Worm (Caenorhabditis elegans) whole organism, L1 larva: ENCODE measurements around the gene C45G9.6.

Experiments
- C04F5.9 ChIP-seq: sonication (generic microtip); optimal IDR thresholded peaks from 2 replicates; lab custom pipeline; 2016; ENCODE audit warnings: missing genetic modification characterization, missing compliant biosample characterization
- Y116A8C.19 ChIP-seq: sonication (generic microtip); optimal IDR thresholded peaks from 2 replicates; lab custom pipeline; 2016; ENCODE audit warnings: missing compliant biosample characterization, missing genetic modification characterization, borderline replicate concordance
- aha-1 ChIP-seq: fragments of 150-350 bp; optimal IDR thresholded peaks from 2 replicates; lab custom pipeline; 2014; ENCODE audit warnings: missing biosample characterization, missing genetic modification characterization
- aly-2 ChIP-seq: fragments of 150-350 bp; optimal IDR thresholded peaks from 2 replicates; lab custom pipeline; 2014; ENCODE audit warnings: missing biosample characterization, missing genetic modification characterization
- ama-1 ChIP-seq: fragments of 150-350 bp; optimal IDR thresholded peaks from 2 replicates; lab custom pipeline; 2014
- blmp-1 ChIP-seq: fragments of 150-350 bp; optimal IDR thresholded peaks from 2 replicates; lab custom pipeline; 2014; ENCODE audit warnings: missing biosample characterization, missing genetic modification characterization
- ceh-8 ChIP-seq: fragments of 200-800 bp; sonication (Bioruptor generic); optimal IDR thresholded peaks from 2 replicates; lab custom pipeline; 2018; ENCODE audit warnings: mild to moderate bottlenecking, missing genetic modification characterization, moderate library complexity, missing compliant biosample characterization
- ceh-88 ChIP-seq: fragments of 200-800 bp; sonication (Bioruptor generic); IDR thresholded peaks from 2 replicates; pipeline ENCODE4 v1.3.6; 2022; ENCODE audit warnings: missing genetic modification characterization, missing compliant biosample characterization
- ceh-90 ChIP-seq: sonication (generic microtip); optimal IDR thresholded peaks from 2 replicates; lab custom pipeline; 2016; ENCODE audit warnings: missing genetic modification characterization, missing compliant biosample characterization
- ces-1 ChIP-seq: fragments of 150-350 bp; optimal IDR thresholded peaks from 2 replicates; lab custom pipeline; 2014; ENCODE audit warnings: missing biosample characterization, missing genetic modification reagents, missing genetic modification characterization
- dpl-1 ChIP-seq, 3 experiments: fragments of 150-350 bp in 2 of 3; sonication (generic microtip) in 1 of 3; optimal IDR thresholded peaks; 2 replicates each; lab custom pipeline; 2014 to 2017; ENCODE audit warnings: missing biosample characterization in 3 of 3, missing genetic modification characterization in 3 of 3, missing genetic modification reagents in 3 of 3
- efl-1 ChIP-seq, 4 experiments: fragments of 150-350 bp; optimal IDR thresholded peaks in 3 of 4; peaks in 1 of 4; 1 replicate in 1 of 4; 2 replicates in 3 of 4; lab custom pipeline; 2014; ENCODE audit warnings: missing biosample characterization in 2 of 4, missing genetic modification characterization in 2 of 4, missing genetic modification reagents in 2 of 4
- egl-27 ChIP-seq, 2 experiments: fragments of 150-350 bp in 1 of 2; sonication (generic microtip); optimal IDR thresholded peaks; 3 replicates each; lab custom pipeline; 2017 to 2018; ENCODE audit warnings: missing biosample characterization in 2 of 2, missing genetic modification characterization in 2 of 2, missing genetic modification reagents in 2 of 2
- elt-2 ChIP-seq: sonication (generic microtip); optimal IDR thresholded peaks from 2 replicates; lab custom pipeline; 2016; ENCODE audit warnings: missing genetic modification characterization, mild to moderate bottlenecking, inconsistent platforms, missing compliant biosample characterization, missing genetic modification reagents
- elt-3 ChIP-seq, 6 experiments: fragments of 150-350 bp in 1 of 6; sonication (generic microtip); optimal IDR thresholded peaks; 2 replicates each; lab custom pipeline; 2017 to 2018; ENCODE audit warnings: missing biosample characterization in 6 of 6, missing genetic modification characterization in 6 of 6, inconsistent platforms in 1 of 6
- ets-5 ChIP-seq: fragments of 200-800 bp; sonication (Bioruptor generic); IDR thresholded peaks from 2 replicates; pipeline ENCODE4 v1.3.6; 2022; ENCODE audit warnings: missing genetic modification characterization, missing compliant biosample characterization
- fkh-8 ChIP-seq: sonication (generic microtip); optimal IDR thresholded peaks from 2 replicates; lab custom pipeline; 2016; ENCODE audit warnings: mild to moderate bottlenecking, missing genetic modification characterization, missing compliant biosample characterization
- fos-1 ChIP-seq: fragments of 150-350 bp; optimal IDR thresholded peaks from 2 replicates; lab custom pipeline; 2014; ENCODE audit warnings: missing biosample characterization, missing genetic modification characterization
- hlh-17 ChIP-seq: fragments of 200-800 bp; sonication (Bioruptor generic); optimal IDR thresholded peaks from 2 replicates; lab custom pipeline; 2018; ENCODE audit warnings: missing genetic modification characterization, mild to moderate bottlenecking, missing compliant biosample characterization, moderate library complexity, borderline replicate concordance
- hlh-4 ChIP-seq: sonication (generic microtip); optimal IDR thresholded peaks from 2 replicates; lab custom pipeline; 2016; ENCODE audit warnings: mild to moderate bottlenecking, missing genetic modification characterization, missing compliant biosample characterization
- irx-1 ChIP-seq: sonication (generic microtip); optimal IDR thresholded peaks from 2 replicates; lab custom pipeline; 2016; ENCODE audit warnings: missing genetic modification characterization, missing compliant biosample characterization
- jun-1 ChIP-seq: fragments of 150-350 bp; optimal IDR thresholded peaks from 2 replicates; lab custom pipeline; 2014; ENCODE audit warnings: missing biosample characterization, missing genetic modification reagents, missing genetic modification characterization
- lin-14 ChIP-seq: fragments of 200-800 bp; sonication (Bioruptor generic); optimal IDR thresholded peaks from 2 replicates; lab custom pipeline; 2018; ENCODE audit warnings: mild to moderate bottlenecking, missing genetic modification characterization, moderate library complexity, missing compliant biosample characterization
- lin-15B ChIP-seq: fragments of 150-350 bp; sonication (generic microtip); optimal IDR thresholded peaks from 3 replicates; lab custom pipeline; 2014; ENCODE audit warnings: missing biosample characterization, missing genetic modification characterization
- lin-35 ChIP-seq, 2 experiments: fragments of 150-350 bp; optimal IDR thresholded peaks; 2 replicates each; lab custom pipeline; 2014; ENCODE audit warnings: missing biosample characterization in 2 of 2, missing genetic modification characterization in 2 of 2, missing genetic modification reagents in 2 of 2
- lin-39 ChIP-seq: fragments of 150-350 bp; optimal IDR thresholded peaks from 2 replicates; lab custom pipeline; 2014; ENCODE audit warnings: missing biosample characterization, missing genetic modification reagents, missing genetic modification characterization
- lsy-2 ChIP-seq, 2 experiments: fragments of 150-350 bp; optimal IDR thresholded peaks; 2 replicates each; lab custom pipeline; 2014; ENCODE audit warnings: missing biosample characterization in 2 of 2, missing genetic modification characterization in 2 of 2
- mab-9 ChIP-seq: fragments of 200-800 bp; sonication (Bioruptor generic); IDR thresholded peaks from 2 replicates; pipeline ENCODE4 v1.3.6; 2022; ENCODE audit warnings: missing genetic modification reagents, missing genetic modification characterization, missing compliant biosample characterization
- mdl-1 ChIP-seq, 2 experiments: fragments of 150-350 bp; optimal IDR thresholded peaks; 2 replicates each; lab custom pipeline; 2014 to 2017; ENCODE audit warnings: missing biosample characterization in 2 of 2, missing genetic modification characterization in 2 of 2, inconsistent platforms in 1 of 2
- mef-2 ChIP-seq: fragments of 150-350 bp; optimal IDR thresholded peaks from 2 replicates; lab custom pipeline; 2014; ENCODE audit warnings: missing biosample characterization, missing genetic modification characterization
- nhr-11 ChIP-seq: fragments of 150-350 bp; optimal IDR thresholded peaks from 2 replicates; lab custom pipeline; 2014; ENCODE audit warnings: missing biosample characterization, missing genetic modification characterization
- nhr-12 ChIP-seq: sonication (generic microtip); optimal IDR thresholded peaks from 2 replicates; lab custom pipeline; 2017; ENCODE audit warnings: missing biosample characterization, missing genetic modification characterization
- nhr-19 ChIP-seq: fragments of 200-800 bp; sonication (Bioruptor generic); conservative IDR thresholded peaks from 2 replicates; pipeline ENCODE4 v1.3.6; 2022; ENCODE audit warnings: missing genetic modification characterization, missing compliant biosample characterization
- nhr-237 ChIP-seq: fragments of 150-350 bp; optimal IDR thresholded peaks from 2 replicates; lab custom pipeline; 2014; ENCODE audit warnings: missing biosample characterization, missing genetic modification characterization
- nhr-28 ChIP-seq: fragments of 150-350 bp; optimal IDR thresholded peaks from 2 replicates; lab custom pipeline; 2014; ENCODE audit warnings: missing biosample characterization, missing genetic modification characterization
- nhr-71 ChIP-seq: sonication (generic microtip); optimal IDR thresholded peaks from 2 replicates; lab custom pipeline; 2016; ENCODE audit warnings: mild to moderate bottlenecking, missing genetic modification characterization, moderate library complexity, missing compliant biosample characterization
- nhr-76 ChIP-seq: sonication (generic microtip); optimal IDR thresholded peaks from 2 replicates; lab custom pipeline; 2017; ENCODE audit warnings: missing biosample characterization, missing genetic modification characterization
- nhr-84 ChIP-seq: sonication (generic microtip); optimal IDR thresholded peaks from 2 replicates; lab custom pipeline; 2017; ENCODE audit warnings: missing biosample characterization, missing genetic modification characterization
- nhr-85 ChIP-seq: sonication (generic microtip); peaks from one replicate; lab custom pipeline; 2016; ENCODE audit warnings: missing genetic modification characterization, inconsistent platforms, missing compliant biosample characterization
- pag-3 ChIP-seq: sonication (generic microtip); optimal IDR thresholded peaks from 2 replicates; lab custom pipeline; 2017; ENCODE audit warnings: missing genetic modification characterization, mild to moderate bottlenecking, missing compliant biosample characterization, antibody characterized with exemption, borderline replicate concordance; ENCODE audit not compliant: insufficient read depth
- rnt-1 ChIP-seq: sonication (generic microtip); optimal IDR thresholded peaks from 2 replicates; lab custom pipeline; 2016; ENCODE audit warnings: mild to moderate bottlenecking, missing genetic modification characterization, moderate library complexity, missing compliant biosample characterization
- snu-23 ChIP-seq: sonication (generic microtip); optimal IDR thresholded peaks from 2 replicates; lab custom pipeline; 2016; ENCODE audit warnings: missing genetic modification characterization, missing compliant biosample characterization
- sptf-1 ChIP-seq: fragments of 150-350 bp; optimal IDR thresholded peaks from 2 replicates; lab custom pipeline; 2014; ENCODE audit warnings: missing biosample characterization, missing genetic modification characterization
- swsn-7 ChIP-seq: sonication (generic microtip); optimal IDR thresholded peaks from 2 replicates; lab custom pipeline; 2016; ENCODE audit warnings: missing genetic modification characterization, missing compliant biosample characterization
- tlp-1 ChIP-seq: fragments of 150-350 bp; optimal IDR thresholded peaks from 2 replicates; lab custom pipeline; 2014; ENCODE audit warnings: missing biosample characterization, missing genetic modification characterization
- unc-130 ChIP-seq: fragments of 150-350 bp; optimal IDR thresholded peaks from 2 replicates; lab custom pipeline; 2017; ENCODE audit warnings: missing biosample characterization, missing genetic modification characterization, inconsistent platforms
- unc-62 ChIP-seq: fragments of 150-350 bp; optimal IDR thresholded peaks from 2 replicates; lab custom pipeline; 2014; ENCODE audit warnings: missing biosample characterization, missing genetic modification reagents, missing genetic modification characterization
- unc-86 ChIP-seq: sonication (generic microtip); optimal IDR thresholded peaks from 2 replicates; lab custom pipeline; 2016; ENCODE audit warnings: missing genetic modification characterization, missing compliant biosample characterization
- vab-15 ChIP-seq: sonication (generic microtip); optimal IDR thresholded peaks from 2 replicates; lab custom pipeline; 2017; ENCODE audit warnings: missing genotype, mild to moderate bottlenecking, missing genetic modification characterization, missing compliant biosample characterization
- zag-1 ChIP-seq: fragments of 150-350 bp; optimal IDR thresholded peaks from 2 replicates; lab custom pipeline; 2014; ENCODE audit warnings: missing biosample characterization, missing genetic modification characterization
- ztf-11 ChIP-seq, 2 experiments: sonication (generic microtip); optimal IDR thresholded peaks; 2 replicates each; lab custom pipeline; 2016 to 2017; ENCODE audit warnings: missing genetic modification characterization in 2 of 2, missing biosample characterization in 1 of 2, missing compliant biosample characterization in 1 of 2
- ztf-4 ChIP-seq: fragments of 150-350 bp; optimal IDR thresholded peaks from 2 replicates; lab custom pipeline; 2014; ENCODE audit warnings: missing biosample characterization, missing genetic modification characterization

The C45G9.6 gene

ce11 chrIII:5047175-5047574, 10.9 kb downstream of the C45G9.6 start, which contains the start of gene txbp-3 (continued):
- TF ChIP-seq blmp-1 (tag; lab: Kevin White, UChicago) (peak; percentile 38), C04F5.9 (tag; lab: Kevin White, UChicago) (no peak), irx-1 (tag; lab: Kevin White, UChicago) (peak; percentile 20), unc-86 (tag; lab: Kevin White, UChicago) (no peak), elt-3 (tag; optimal IDR thresholded peaks at IDR 0.05; lab: Kevin White, UChicago) (no peak), nhr-85 (tag; lab: Kevin White, UChicago) (no peak), hlh-4 (tag; lab: Kevin White, UChicago) (no peak), aha-1 (no peak), nhr-71 (tag; lab: Kevin White, UChicago) (peak; percentile 16), nhr-12 (tag; lab: Kevin White, UChicago) (no peak), tlp-1 (no peak), swsn-7 (tag; lab: Kevin White, UChicago) (peak; percentile 2), sptf-1 (tag; lab: Kevin White, UChicago) (no peak), lin-15B (tag; lab: Kevin White, UChicago) (no peak), unc-130 (tag; lab: Kevin White, UChicago) (no peak), jun-1 (tag; lab: Kevin White, UChicago) (no peak), nhr-84 (tag; lab: Kevin White, UChicago) (no peak), ceh-90 (no peak), nhr-11 (no peak), lin-14 (GFP tag; lab: Kevin White, UChicago) (peak; percentile 95), dpl-1 (GFP tag; optimal IDR thresholded peaks at IDR 0.05; lab: Kevin White, UChicago) (peak in 2 of 3 experiments; percentile 4 to 56), snu-23 (GFP tag; lab: Kevin White, UChicago) (peak; percentile 44), ztf-11 (tag; optimal IDR thresholded peaks at IDR 0.05; lab: Kevin White, UChicago) (no peak), nhr-76 (tag; lab: Kevin White, UChicago) (no peak), rnt-1 (peak; percentile 21), nhr-237 (tag; lab: Kevin White, UChicago) (no peak), egl-27 (tag; optimal IDR thresholded peaks at IDR 0.05; lab: Kevin White, UChicago) (no peak), hlh-17 (GFP tag; lab: Kevin White, UChicago) (no peak), fkh-8 (tag; lab: Kevin White, UChicago) (peak; percentile 23), ets-5 (GFP tag; lab: Robert Waterston, UW) (no peak), fos-1 (tag; lab: Kevin White, UChicago) (no peak), ama-1 (lab: Kevin White, UChicago) (no peak), mdl-1 (tag; optimal IDR thresholded peaks at IDR 0.05; lab: Kevin White, UChicago) (no peak), aly-2 (tag; lab: Kevin White, UChicago) (no peak), zag-1 (tag; lab: Kevin White, UChicago) (no peak), ztf-4 (no peak), Y116A8C.19 (tag; lab: Kevin White, UChicago) (no peak), mab-9 (GFP tag; lab: Robert Waterston, UW) (no peak), lin-39 (tag; lab: Kevin White, UChicago) (no peak), ceh-88 (GFP tag; lab: Robert Waterston, UW) (no peak), ces-1 (GFP tag; lab: Kevin White, UChicago) (no peak), lsy-2 (tag; optimal IDR thresholded peaks at IDR 0.05; lab: Kevin White, UChicago) (peak; percentile 12 to 48), nhr-28 (tag; lab: Kevin White, UChicago) (no peak), ceh-8 (GFP tag; lab: Kevin White, UChicago) (no peak), pag-3 (tag; lab: Kevin White, UChicago) (no peak), mef-2 (no peak), lin-35 (GFP tag; optimal IDR thresholded peaks at IDR 0.05; lab: Kevin White, UChicago) (peak; percentile 32 to 47), unc-62 (GFP tag; lab: Kevin White, UChicago) (no peak), elt-2 (tag; lab: Kevin White, UChicago) (peak; percentile 18), nhr-19 (GFP tag; lab: Robert Waterston, UW) (no peak), efl-1 (optimal IDR thresholded peaks at IDR 0.05; lab: Kevin White, UChicago) (peak; percentile 37 to 42), efl-1 (GFP tag; optimal IDR thresholded peaks at IDR 0.05 in 1 of 2; lab: Kevin White, UChicago) (peak; percentile 38 to 80), vab-15 (tag; lab: Kevin White, UChicago) (no peak)
